Worm (Caenorhabditis elegans) whole organism, mixed stage, embryonic: ENCODE results near the gene F32D8.13.

Source experiments
- lin-13 ChIP-seq: fragments of 150-350 bp; optimal IDR thresholded peaks from 2 replicates; lab custom pipeline; 2014; ENCODE audit warnings: missing biosample characterization, missing genetic modification characterization
- nhr-2 ChIP-seq: fragments of 150-350 bp; optimal IDR thresholded peaks from 2 replicates; lab custom pipeline; 2014; ENCODE audit warnings: missing biosample characterization, missing genetic modification characterization
- nhr-237 ChIP-seq: fragments of 150-350 bp; optimal IDR thresholded peaks from 2 replicates; lab custom pipeline; 2014; ENCODE audit warnings: missing biosample characterization, missing genetic modification characterization
- nhr-28 ChIP-seq: fragments of 150-350 bp; optimal IDR thresholded peaks from 2 replicates; lab custom pipeline; 2014; ENCODE audit warnings: missing biosample characterization, missing genetic modification characterization
- pha-4 ChIP-seq: fragments of 150-350 bp; optimal IDR thresholded peaks from 2 replicates; lab custom pipeline; 2018; ENCODE audit warnings: missing biosample characterization, missing genetic modification reagents, missing genetic modification characterization

DNA sequence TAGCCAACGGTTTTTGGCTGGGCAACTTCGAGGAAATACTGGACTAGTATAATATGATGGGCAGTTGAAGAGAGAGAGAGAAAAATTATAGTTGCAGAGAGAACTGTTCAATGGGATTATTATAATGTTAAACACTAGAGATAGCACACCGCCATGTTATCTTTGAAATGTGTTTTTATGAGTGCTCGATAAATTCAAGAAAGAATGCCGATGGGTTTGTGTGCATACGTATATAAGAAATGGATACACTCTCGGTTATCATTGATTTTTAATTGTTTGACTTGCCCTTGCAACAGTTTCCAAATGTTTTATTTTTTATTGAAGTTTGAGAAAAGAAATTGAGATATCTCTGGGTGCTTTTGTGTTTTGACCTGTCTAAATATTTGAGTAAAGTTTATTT, 40.3 kb upstream of the F32D8.13 start, which contains the start of gene F17C11.12:
- TF ChIP-seq lin-13 (tag; lab: Kevin White, UChicago): no peak
- TF ChIP-seq nhr-237 (tag; lab: Kevin White, UChicago): no peak
- no peak for TF ChIP-seq nhr-2 (tag; lab: Kevin White, UChicago)
- no peak for TF ChIP-seq pha-4 (tag; lab: Kevin White, UChicago)
- TF ChIP-seq nhr-28: no peak
